Fruit fly (Drosophila melanogaster) S2 (cell line): ENCODE measurements around the gene gfzf.

Experiments
- CG8478 ChIP-seq: fragments of >200 bp; optimal IDR thresholded peaks from 2 replicates; lab custom pipeline; 2018
- CTCF ChIP-seq, 2 experiments: fragments of >200 bp; optimal IDR thresholded peaks; 2 replicates each; lab custom pipeline; 2018

DNA sequence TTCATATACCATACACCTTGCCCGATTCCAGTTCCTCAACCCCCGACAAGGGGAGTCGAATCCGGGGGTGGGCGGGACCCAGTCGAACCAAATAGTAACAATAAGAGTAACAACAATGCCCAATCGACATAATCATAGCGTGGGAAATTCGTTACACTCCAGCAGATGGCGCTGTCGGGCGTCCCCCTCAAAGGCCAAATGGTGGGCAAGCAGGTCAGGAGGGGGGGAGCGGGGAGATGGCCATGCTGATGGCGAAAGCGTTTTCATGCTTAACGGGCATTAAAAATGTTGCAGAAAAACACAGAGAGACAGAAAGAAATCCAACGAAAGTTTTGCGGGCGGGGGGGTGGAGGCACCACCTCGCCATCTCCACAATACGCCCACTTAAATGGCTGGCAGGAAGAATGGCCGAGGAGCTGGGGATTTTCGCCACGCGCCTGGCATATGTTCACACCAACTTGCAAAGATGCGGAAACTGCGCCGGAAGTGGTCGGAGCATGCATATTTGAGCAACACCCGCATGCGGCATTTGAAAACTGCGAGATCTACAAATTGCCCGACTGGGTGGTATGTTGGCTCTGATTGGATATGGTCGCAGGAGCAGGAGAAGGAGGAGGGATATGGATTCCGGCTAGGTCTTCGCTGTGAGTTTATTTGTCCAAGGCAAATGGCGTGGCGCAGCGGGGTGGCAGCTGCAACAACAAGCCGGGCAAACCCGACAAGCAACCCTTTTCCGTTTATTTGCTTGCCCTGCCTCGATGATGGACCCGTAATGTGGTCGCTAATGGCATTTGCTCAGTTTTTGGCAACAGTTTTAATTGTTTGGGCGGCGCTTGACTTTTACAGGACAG is 11.4 kb downstream of the gfzf start:
- TF ChIP-seq CTCF (optimal IDR thresholded peaks at IDR 0.05; lab: Kevin White, UChicago) = peak; percentile 58 to 72
- no peak for TF ChIP-seq CG8478 (lab: Kevin White, UChicago)
